Fruit fly (Drosophila melanogaster) whole organism, embryonic: Measurements from ENCODE around the gene CG17105.

Experiments used
- CG10147 ChIP-seq: fragments of 200-800 bp; sonication (Bioruptor generic); optimal IDR thresholded peaks from 2 replicates; lab custom pipeline; 2019; ENCODE audit warnings: missing biosample characterization, mild to moderate bottlenecking, missing genetic modification characterization, moderate library complexity
- CG10321 ChIP-seq: fragments of 200-800 bp; sonication (Bioruptor generic); IDR thresholded peaks from 2 replicates; pipeline ENCODE4 v1.3.6; 2022; ENCODE audit warnings: missing biosample characterization, missing genetic modification characterization
- CG11695 ChIP-seq: fragments of 200-800 bp; sonication (Bioruptor generic); IDR thresholded peaks from 3 replicates; pipeline ENCODE4 v1.3.6; 2022; ENCODE audit warnings: missing biosample characterization, missing genetic modification characterization
- CG15269 ChIP-seq: fragments of 200-800 bp; sonication (Bioruptor generic); optimal IDR thresholded peaks from 2 replicates; lab custom pipeline; 2018; ENCODE audit warnings: missing biosample characterization, mild to moderate bottlenecking, missing genetic modification characterization, moderate library complexity
- CG16815 ChIP-seq: fragments of 200-800 bp; sonication (Bioruptor generic); optimal IDR thresholded peaks from 3 replicates; lab custom pipeline; 2017; ENCODE audit warnings: missing biosample characterization, mild to moderate bottlenecking, missing genetic modification characterization
- CG2202 ChIP-seq: fragments of 200-800 bp; sonication (Bioruptor generic); optimal IDR thresholded peaks from 2 replicates; lab custom pipeline; 2018; ENCODE audit warnings: missing biosample characterization, mild to moderate bottlenecking, missing genetic modification characterization
- CG33557 ChIP-seq: fragments of 200-800 bp; sonication (Bioruptor generic); optimal IDR thresholded peaks from 2 replicates; lab custom pipeline; 2019; ENCODE audit warnings: missing biosample characterization, mild to moderate bottlenecking, missing genetic modification characterization, moderate library complexity
- CG5245 ChIP-seq: fragments of 200-800 bp; sonication (Bioruptor generic); optimal IDR thresholded peaks from 3 replicates; lab custom pipeline; 2016; ENCODE audit warnings: missing biosample characterization, missing genetic modification characterization
- CG6254 ChIP-seq: fragments of 200-800 bp; sonication (Bioruptor generic); optimal IDR thresholded peaks from 3 replicates; lab custom pipeline; 2017; ENCODE audit warnings: mild to moderate bottlenecking, missing biosample characterization, missing genetic modification reagents, missing genetic modification characterization
- CG7556 ChIP-seq: fragments of 200-800 bp; sonication (Bioruptor generic); optimal IDR thresholded peaks from 2 replicates; lab custom pipeline; 2017; ENCODE audit warnings: missing biosample characterization, mild to moderate bottlenecking, missing genetic modification characterization
- CG7963 ChIP-seq: fragments of 200-800 bp; sonication (Bioruptor generic); IDR thresholded peaks from 3 replicates; pipeline ENCODE4 v1.3.6; 2022; ENCODE audit warnings: missing biosample characterization, missing genetic modification characterization; ENCODE audit not compliant: partially characterized antibody
- Dad ChIP-seq: fragments of 200-800 bp; sonication (Bioruptor generic); optimal IDR thresholded peaks from 3 replicates; lab custom pipeline; 2016; ENCODE audit warnings: missing biosample characterization, missing genetic modification characterization
- Dip3 ChIP-seq: fragments of 200-800 bp; sonication (Bioruptor generic); optimal IDR thresholded peaks from 3 replicates; lab custom pipeline; 2016; ENCODE audit warnings: missing biosample characterization, missing genetic modification characterization
- Drgx ChIP-seq: fragments of 200-800 bp; sonication (Bioruptor generic); IDR thresholded peaks from 2 replicates; pipeline ENCODE4 v1.3.6; 2022; ENCODE audit warnings: missing biosample characterization, missing genetic modification characterization
- Eip74EF ChIP-seq, 2 experiments: fragments of 200-800 bp in 1 of 2; fragments of >200 bp in 1 of 2; sonication (Bioruptor generic) in 1 of 2; optimal IDR thresholded peaks; 2 replicates each; lab custom pipeline; 2017 to 2019; ENCODE audit warnings: missing biosample characterization in 2 of 2, missing genetic modification characterization in 2 of 2, mild to moderate bottlenecking in 1 of 2, moderate library complexity in 1 of 2
- Fer1 ChIP-seq: fragments of 200-800 bp; sonication (Bioruptor generic); optimal IDR thresholded peaks from 2 replicates; lab custom pipeline; 2017; ENCODE audit warnings: missing biosample characterization, mild to moderate bottlenecking, missing genetic modification characterization
- HLH3B ChIP-seq: fragments of 200-800 bp; sonication (Bioruptor generic); IDR thresholded peaks from 2 replicates; pipeline ENCODE4 v1.3.6; 2022; ENCODE audit warnings: missing biosample characterization, missing genetic modification characterization
- Hmr ChIP-seq: fragments of 200-800 bp; sonication (Bioruptor generic); optimal IDR thresholded peaks from 3 replicates; lab custom pipeline; 2017; ENCODE audit warnings: mild to moderate bottlenecking, missing biosample characterization, missing genetic modification reagents, missing genetic modification characterization
- Jarid2 ChIP-seq: fragments of 200-800 bp; sonication (Bioruptor generic); optimal IDR thresholded peaks from 3 replicates; lab custom pipeline; 2017; ENCODE audit warnings: mild to moderate bottlenecking, missing biosample characterization, missing genetic modification reagents, missing genetic modification characterization
- Lpt ChIP-seq: fragments of >200 bp; optimal IDR thresholded peaks from 2 replicates; lab custom pipeline; 2018; ENCODE audit warnings: missing biosample characterization, missing genetic modification characterization
- MBD-R2 ChIP-seq: fragments of 200-800 bp; sonication (Bioruptor generic); IDR thresholded peaks from 2 replicates; pipeline ENCODE4 v1.3.6; 2022; ENCODE audit warnings: missing biosample characterization, missing genetic modification characterization
- Mes4 ChIP-seq: fragments of 200-800 bp; sonication (Bioruptor generic); optimal IDR thresholded peaks from 2 replicates; lab custom pipeline; 2016; ENCODE audit warnings: missing biosample characterization, missing genetic modification characterization
- NfI ChIP-seq: fragments of 200-800 bp; sonication (Bioruptor generic); optimal IDR thresholded peaks from 3 replicates; lab custom pipeline; 2018; ENCODE audit warnings: missing biosample characterization, mild to moderate bottlenecking, missing genetic modification characterization, moderate library complexity
- Pdp1 ChIP-seq, 2 experiments: fragments of 200-800 bp; sonication (Bioruptor generic); optimal IDR thresholded peaks; 3 replicates each; lab custom pipeline; 2016; ENCODE audit warnings: missing biosample characterization in 2 of 2, missing genetic modification characterization in 2 of 2, mild to moderate bottlenecking in 1 of 2, moderate library complexity in 1 of 2
- Rfx ChIP-seq: fragments of 200-800 bp; sonication (Bioruptor generic); IDR thresholded peaks from 2 replicates; pipeline ENCODE4 v1.3.6; 2022; ENCODE audit warnings: missing biosample characterization, missing genetic modification characterization
- Sry-β ChIP-seq: fragments of 200-800 bp; sonication (Bioruptor generic); optimal IDR thresholded peaks from 2 replicates; lab custom pipeline; 2018; ENCODE audit warnings: missing biosample characterization, mild to moderate bottlenecking, missing genetic modification characterization, moderate library complexity
- Ssrp ChIP-seq: fragments of 200-800 bp; sonication (Bioruptor generic); optimal IDR thresholded peaks from 2 replicates; lab custom pipeline; 2018; ENCODE audit warnings: missing biosample characterization, mild to moderate bottlenecking, missing genetic modification characterization, moderate library complexity
- TFAM ChIP-seq: fragments of 200-800 bp; sonication (Bioruptor generic); optimal IDR thresholded peaks from 2 replicates; lab custom pipeline; 2017; ENCODE audit warnings: missing biosample characterization, missing genetic modification characterization, inconsistent platforms
- Usf ChIP-seq: fragments of 200-800 bp; sonication (Bioruptor generic); optimal IDR thresholded peaks from 2 replicates; lab custom pipeline; 2017; ENCODE audit warnings: missing genotype, missing biosample characterization, missing genetic modification characterization
- ara ChIP-seq: fragments of 200-800 bp; sonication (Bioruptor generic); IDR thresholded peaks from 2 replicates; pipeline ENCODE4 v1.3.6; 2022; ENCODE audit warnings: missing biosample characterization, missing genetic modification characterization
- ato ChIP-seq: fragments of 200-800 bp; sonication (Bioruptor generic); IDR thresholded peaks from 2 replicates; pipeline ENCODE4 v1.3.6; 2022; ENCODE audit warnings: missing biosample characterization, missing genetic modification characterization; ENCODE audit not compliant: partially characterized antibody
- cato ChIP-seq: fragments of 200-800 bp; sonication (Bioruptor generic); optimal IDR thresholded peaks from 2 replicates; lab custom pipeline; 2016; ENCODE audit warnings: missing biosample characterization, missing genetic modification characterization, borderline replicate concordance
- chm ChIP-seq: fragments of 200-800 bp; sonication (Bioruptor generic); IDR thresholded peaks from 2 replicates; pipeline ENCODE4 v1.3.6; 2022; ENCODE audit warnings: missing biosample characterization, missing genetic modification characterization
- cwo ChIP-seq: fragments of 200-800 bp; sonication (Bioruptor generic); optimal IDR thresholded peaks from 3 replicates; lab custom pipeline; 2017; ENCODE audit warnings: missing biosample characterization, missing genetic modification characterization, mild to moderate bottlenecking, moderate library complexity, missing genetic modification reagents
- da ChIP-seq: fragments of 200-800 bp; sonication (Bioruptor generic); optimal IDR thresholded peaks from 2 replicates; lab custom pipeline; 2016; ENCODE audit warnings: missing biosample characterization, missing genetic modification characterization
- dan ChIP-seq: fragments of 200-800 bp; sonication (Bioruptor generic); IDR thresholded peaks from 2 replicates; pipeline ENCODE4 v1.3.6; 2022; ENCODE audit warnings: missing biosample characterization, missing genetic modification characterization
- esg ChIP-seq: fragments of 200-800 bp; sonication (Bioruptor generic); conservative IDR thresholded peaks from 2 replicates; pipeline ENCODE4 v1.3.6; 2022; ENCODE audit warnings: missing biosample characterization, missing genetic modification characterization
- fd3F ChIP-seq: fragments of 200-800 bp; sonication (Bioruptor generic); optimal IDR thresholded peaks from 2 replicates; lab custom pipeline; 2018; ENCODE audit warnings: missing biosample characterization, mild to moderate bottlenecking, missing genetic modification characterization, moderate library complexity
- gsb ChIP-seq: fragments of 200-800 bp; sonication (Bioruptor generic); IDR thresholded peaks from 2 replicates; pipeline ENCODE4 v1.3.6; 2022; ENCODE audit warnings: missing biosample characterization, missing genetic modification characterization
- lola ChIP-seq, 3 experiments: fragments of >200 bp in 2 of 3; fragments of 200-800 bp in 1 of 3; sonication (Bioruptor generic) in 1 of 3; optimal IDR thresholded peaks; 2 replicates each; lab custom pipeline; 2017 to 2019; ENCODE audit warnings: missing biosample characterization in 3 of 3, missing genetic modification characterization in 3 of 3, mild to moderate bottlenecking in 1 of 3, moderate library complexity in 1 of 3
- nmo ChIP-seq: fragments of 200-800 bp; sonication (Bioruptor generic); optimal IDR thresholded peaks from 2 replicates; lab custom pipeline; 2018; ENCODE audit warnings: missing biosample characterization, mild to moderate bottlenecking, missing genetic modification characterization, moderate library complexity
- oc ChIP-seq: fragments of 200-800 bp; sonication (Bioruptor generic); optimal IDR thresholded peaks from 2 replicates; lab custom pipeline; 2018; ENCODE audit warnings: missing biosample characterization, mild to moderate bottlenecking, missing genetic modification characterization, moderate library complexity
- onecut ChIP-seq: fragments of 200-800 bp; sonication (Bioruptor generic); IDR thresholded peaks from 2 replicates; pipeline ENCODE4 v1.3.6; 2022; ENCODE audit warnings: missing biosample characterization, missing genetic modification characterization
- pb ChIP-seq: fragments of 200-800 bp; sonication (Bioruptor generic); optimal IDR thresholded peaks from 3 replicates; lab custom pipeline; 2016; ENCODE audit warnings: missing biosample characterization, missing genetic modification characterization
- pho ChIP-seq: fragments of 200-800 bp; sonication (Bioruptor generic); optimal IDR thresholded peaks from 2 replicates; lab custom pipeline; 2016; ENCODE audit warnings: missing biosample characterization, missing genetic modification characterization
- slou ChIP-seq: fragments of 200-800 bp; sonication (Bioruptor generic); optimal IDR thresholded peaks from 3 replicates; lab custom pipeline; 2016; ENCODE audit warnings: missing biosample characterization, missing genetic modification characterization
- sob ChIP-seq: fragments of 200-800 bp; sonication (Bioruptor generic); IDR thresholded peaks from 2 replicates; pipeline ENCODE4 v1.3.6; 2022; ENCODE audit warnings: missing biosample characterization, missing genetic modification characterization
- wdn ChIP-seq: fragments of 200-800 bp; sonication (Bioruptor generic); IDR thresholded peaks from 2 replicates; pipeline ENCODE4 v1.3.6; 2022; ENCODE audit warnings: missing biosample characterization, missing genetic modification characterization

Gene CG17105

dm6 chr2L:10661490-10662240 is 19.2 kb upstream of the CG17105 start, which contains the start of gene CG31871 (continued):
- TF ChIP-seq ato (GFP tag; lab: Robert Waterston, UW), result 0 out of 2 replicates have a peak, but pooled peaks have one; percentile 11
- TF ChIP-seq CG10321, result no peak
- peak; percentile 58 for TF ChIP-seq Hmr (GFP tag; lab: Kevin White, UChicago)
- peak; percentile 81 for TF ChIP-seq CG7556 (GFP tag; lab: Kevin White, UChicago)
- no peak for TF ChIP-seq Dad (GFP tag; lab: Kevin White, UChicago)
- TF ChIP-seq Jarid2, result peak; percentile 52
- peak; percentile 61 for TF ChIP-seq fd3F
- peak; percentile 12 for TF ChIP-seq cato
- TF ChIP-seq dan, result no peak
- TF ChIP-seq Fer1 (GFP tag; lab: Kevin White, UChicago), result no peak
- TF ChIP-seq Usf (GFP tag; lab: Kevin White, UChicago), result peak; percentile 34
- TF ChIP-seq pho (GFP tag; lab: Kevin White, UChicago), result no peak
- peak; percentile 42 for TF ChIP-seq NfI (GFP tag; lab: Kevin White, UChicago)
- TF ChIP-seq da (GFP tag; lab: Kevin White, UChicago), result no peak
- 0 out of 2 replicates have a peak, but pooled peaks have one; percentile 17 for TF ChIP-seq chm (GFP tag; lab: Robert Waterston, UW)
- TF ChIP-seq Rfx (GFP tag; lab: Robert Waterston, UW), result peak; percentile 64
- TF ChIP-seq TFAM (GFP tag; lab: Kevin White, UChicago), result no peak
- peak; percentile 63 for TF ChIP-seq cwo (GFP tag; lab: Kevin White, UChicago)
- peak; percentile 35 for TF ChIP-seq CG6254 (GFP tag; lab: Kevin White, UChicago)
- no peak for TF ChIP-seq CG5245 (GFP tag; lab: Kevin White, UChicago)
- peak in 1 of 2 experiments; percentile 72 for TF ChIP-seq Eip74EF (GFP tag; optimal IDR thresholded peaks at IDR 0.05; lab: Kevin White, UChicago)
- TF ChIP-seq MBD-R2 (GFP tag; lab: Robert Waterston, UW), result no peak; the same call in 1 of the 2 replicates
- TF ChIP-seq nmo (GFP tag; lab: Kevin White, UChicago), result peak; percentile 88
- peak; percentile 68 for TF ChIP-seq CG10147
- TF ChIP-seq Drgx (GFP tag; lab: Robert Waterston, UW), result peak; percentile 83
- no peak for TF ChIP-seq lola (GFP tag; optimal IDR thresholded peaks at IDR 0.05; lab: Kevin White, UChicago)
- TF ChIP-seq ara, result peak; percentile 34; the same call in 1 of the 2 replicates
- peak; percentile 68 for TF ChIP-seq esg
- peak; percentile 82 for TF ChIP-seq CG15269
- TF ChIP-seq wdn (GFP tag; lab: Robert Waterston, UW), result peak; percentile 17; the same call in 1 of the 2 replicates
- no peak for TF ChIP-seq gsb (GFP tag; lab: Robert Waterston, UW)
- peak; percentile 83 for TF ChIP-seq oc
- peak; percentile 73 for TF ChIP-seq HLH3B
- TF ChIP-seq sob (GFP tag; lab: Robert Waterston, UW), result no peak
- no peak for TF ChIP-seq Mes4
- TF ChIP-seq Dip3 (GFP tag; lab: Kevin White, UChicago), result no peak
- peak; percentile 80; the same call in 2 of the 3 replicates for TF ChIP-seq CG11695 (GFP tag; lab: Robert Waterston, UW)
- no peak for TF ChIP-seq slou
- TF ChIP-seq CG16815 (GFP tag; lab: Kevin White, UChicago), result no peak
- peak; percentile 84 for TF ChIP-seq Ssrp (tag; lab: Kevin White, UChicago)
- no peak for TF ChIP-seq Sry-β (GFP tag; lab: Kevin White, UChicago)
- no peak for TF ChIP-seq Pdp1 (GFP tag; optimal IDR thresholded peaks at IDR 0.05; lab: Kevin White, UChicago)
- no peak for TF ChIP-seq CG33557 (GFP tag; lab: Kevin White, UChicago)
- TF ChIP-seq onecut (GFP tag; lab: Robert Waterston, UW), result peak; percentile 29; the same call in 1 of the 2 replicates
- no peak for TF ChIP-seq pb (GFP tag; lab: Kevin White, UChicago)
- TF ChIP-seq CG7963 (GFP tag; lab: Robert Waterston, UW), result no peak
- no peak for TF ChIP-seq Lpt
- no peak for TF ChIP-seq CG2202 (tag; lab: Kevin White, UChicago)
